Fruit fly (Drosophila melanogaster) whole organism, adult: ENCODE data around the gene CG7483.

ENCODE experiments used
- CG11617 ChIP-seq: fragments of 200-800 bp; sonication (Bioruptor generic); optimal IDR thresholded peaks from 2 replicates; lab custom pipeline; 2017; ENCODE audit warnings: mild to moderate bottlenecking, missing biosample characterization, missing genetic modification reagents, missing genetic modification characterization
- CG12768 ChIP-seq: fragments of 200-800 bp; sonication (Bioruptor generic); optimal IDR thresholded peaks from 2 replicates; lab custom pipeline; 2017; ENCODE audit warnings: missing biosample characterization, missing genetic modification characterization, mild to moderate bottlenecking, moderate library complexity, missing genetic modification reagents
- CG33017 ChIP-seq: fragments of 200-800 bp; sonication (Bioruptor generic); optimal IDR thresholded peaks from 2 replicates; lab custom pipeline; 2018; ENCODE audit warnings: missing biosample characterization, mild to moderate bottlenecking, missing genetic modification characterization, moderate library complexity
- CG7045 ChIP-seq: fragments of 200-800 bp; sonication (Bioruptor generic); optimal IDR thresholded peaks from 2 replicates; lab custom pipeline; 2017; ENCODE audit warnings: missing biosample characterization, mild to moderate bottlenecking, missing genetic modification characterization
- CG7101 ChIP-seq: fragments of 200-800 bp; sonication (Bioruptor generic); optimal IDR thresholded peaks from 2 replicates; lab custom pipeline; 2018; ENCODE audit warnings: missing biosample characterization, mild to moderate bottlenecking, missing genetic modification characterization, moderate library complexity
- Hr96 ChIP-seq: fragments of 200-800 bp; sonication (Bioruptor generic); optimal IDR thresholded peaks from 2 replicates; lab custom pipeline; 2016; ENCODE audit warnings: missing biosample characterization, missing genetic modification characterization
- bab1 ChIP-seq: fragments of 200-800 bp; sonication (Bioruptor generic); optimal IDR thresholded peaks from 3 replicates; lab custom pipeline; 2019; ENCODE audit warnings: missing biosample characterization, mild to moderate bottlenecking, missing genetic modification characterization, moderate library complexity
- kay ChIP-seq: fragments of 200-800 bp; sonication (Bioruptor generic); peaks from one replicate; lab custom pipeline; 2016; ENCODE audit warnings: missing biosample characterization, missing genetic modification characterization, borderline replicate concordance
- ovo ChIP-seq: fragments of 200-800 bp; sonication (Bioruptor generic); optimal IDR thresholded peaks from 2 replicates; lab custom pipeline; 2016; ENCODE audit warnings: missing biosample characterization, missing genetic modification characterization
- toe ChIP-seq: fragments of 200-800 bp; sonication (Bioruptor generic); optimal IDR thresholded peaks from 2 replicates; lab custom pipeline; 2016; ENCODE audit warnings: missing biosample characterization, missing genetic modification characterization

DNA sequence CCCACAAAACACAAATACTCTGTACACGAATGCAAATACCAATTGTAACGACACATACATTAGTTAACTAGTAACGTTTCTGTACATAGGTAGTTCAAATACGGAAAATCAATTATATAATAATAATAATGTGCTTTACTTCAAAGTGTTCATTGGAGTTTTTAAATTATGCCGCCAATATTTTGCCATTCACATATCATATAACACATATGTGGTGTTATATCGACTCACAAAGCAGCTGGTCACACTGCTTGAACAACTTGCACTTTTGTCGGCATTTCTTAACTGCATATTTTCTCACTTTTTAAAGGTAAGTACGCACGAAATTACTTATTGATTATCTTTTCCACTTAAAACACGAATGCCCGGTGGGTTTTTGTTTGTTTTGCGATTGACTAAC is 31.2 kb downstream of the CG7483 start, which contains the start of gene DppIII:
- no peak for TF ChIP-seq CG12768 (GFP tag; lab: Kevin White, UChicago)
- TF ChIP-seq CG33017: no peak
- no peak for TF ChIP-seq kay (GFP tag; lab: Kevin White, UChicago)
- TF ChIP-seq CG11617 (GFP tag; lab: Kevin White, UChicago): no peak
- no peak for TF ChIP-seq toe
- TF ChIP-seq Hr96 (GFP tag; lab: Kevin White, UChicago): no peak
- TF ChIP-seq CG7101 (tag; lab: Kevin White, UChicago): no peak
- TF ChIP-seq ovo: no peak
- TF ChIP-seq bab1 (GFP tag; lab: Kevin White, UChicago): no peak
- no peak for TF ChIP-seq CG7045
